Worm (Caenorhabditis elegans) whole organism, L3 larva: Measurements from ENCODE around the gene T25D3.4.

Experiments used
- egl-27 ChIP-seq: sonication (generic microtip); optimal IDR thresholded peaks from 4 replicates; lab custom pipeline; 2017; ENCODE audit warnings: missing biosample characterization, missing genetic modification reagents, missing genetic modification characterization
- lin-39 ChIP-seq: fragments of 150-350 bp; optimal IDR thresholded peaks from 2 replicates; lab custom pipeline; 2018; ENCODE audit warnings: missing biosample characterization, missing genetic modification reagents, missing genetic modification characterization
- nhr-11 ChIP-seq: fragments of 150-350 bp; optimal IDR thresholded peaks from 2 replicates; lab custom pipeline; 2014; ENCODE audit warnings: missing biosample characterization, missing genetic modification characterization
- nhr-25 ChIP-seq: sonication (generic microtip); optimal IDR thresholded peaks from 2 replicates; lab custom pipeline; 2017; ENCODE audit warnings: missing biosample characterization, missing genetic modification characterization
- nhr-28 ChIP-seq: fragments of 150-350 bp; optimal IDR thresholded peaks from 2 replicates; lab custom pipeline; 2014; ENCODE audit warnings: missing biosample characterization, missing genetic modification characterization

DNA sequence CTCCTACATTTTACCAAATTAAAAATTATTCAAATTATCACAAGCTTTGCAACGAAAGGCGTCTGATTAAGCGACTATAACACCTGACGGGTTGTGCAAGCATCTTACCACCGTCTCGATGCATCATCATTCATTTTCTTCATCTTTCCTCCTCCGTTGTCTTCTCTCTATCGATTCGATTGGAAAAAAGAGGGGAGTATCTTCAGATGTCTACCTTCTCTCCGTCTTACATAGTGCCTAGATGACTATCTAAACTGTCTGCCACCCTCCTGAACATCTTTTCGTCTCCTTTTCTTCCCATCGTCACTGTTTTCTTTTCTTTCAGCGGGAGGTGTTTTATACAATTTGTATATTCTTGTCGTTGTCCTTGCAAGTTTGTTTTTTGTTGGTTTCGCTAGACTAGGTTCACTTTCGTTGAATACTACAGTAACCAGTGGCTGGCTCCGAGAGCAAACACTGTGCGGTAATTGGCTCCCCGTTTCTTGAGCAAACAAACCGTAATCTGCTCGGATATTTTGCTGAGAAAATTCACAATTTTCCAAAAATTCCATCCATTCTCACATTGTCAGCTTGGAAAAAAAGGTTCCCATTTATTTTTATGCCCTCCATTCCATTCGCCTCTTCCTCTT is 12.4 kb downstream of the T25D3.4 start:
- TF ChIP-seq nhr-25 (tag; lab: Kevin White, UChicago) (peak; percentile 58), lin-39 (no peak), nhr-11 (no peak), egl-27 (tag; lab: Kevin White, UChicago) (no peak), nhr-28 (no peak)
